Fruit fly (Drosophila melanogaster): ENCODE measurements around the gene CG12516.

The CG12516 gene

dm6 chr3R:28297513-28297912 lies 6.9 kb downstream of the CG12516 start:
- TF ChIP-seq CG8159 (tag; optimal IDR thresholded peaks at IDR 0.05) (peak; percentile 4), gl (tag; optimal IDR thresholded peaks at IDR 0.05) (no peak)

dm6 chr3R:28293748-28294147 lies 10.7 kb downstream of the CG12516 start, which contains the start of gene UQCR-14L:
Gene UQCR-14L (plus strand): TSS chr3R:28294048.
- no peak for TF ChIP-seq gl (tag; optimal IDR thresholded peaks at IDR 0.05)
- TF ChIP-seq CG8159 (tag; optimal IDR thresholded peaks at IDR 0.05): no peak
- no peak for TF ChIP-seq Ets98B (GFP tag; IDR thresholded peaks at IDR 0.05)
- TF ChIP-seq CG4496 (GFP tag; IDR thresholded peaks at IDR 0.05): no peak

- TF ChIP-seq EcR (GFP tag; optimal IDR thresholded peaks at IDR 0.05) (no peak), CG15710 (tag; optimal IDR thresholded peaks at IDR 0.05) (no peak), CG10348 (GFP tag; IDR thresholded peaks at IDR 0.05) (no peak), Pif1B (GFP tag; optimal IDR thresholded peaks at IDR 0.05) (no peak), Pif1A (GFP tag; optimal IDR thresholded peaks at IDR 0.05) (no peak), CG12605 (GFP tag; IDR thresholded peaks at IDR 0.05) (no peak), CG32121 (GFP tag; IDR thresholded peaks at IDR 0.05) (no peak), CG14655 (GFP tag; optimal IDR thresholded peaks at IDR 0.05) (no peak), CG34367 (tag; optimal IDR thresholded peaks at IDR 0.05) (no peak), rn (GFP tag; IDR thresholded peaks at IDR 0.05) (no peak), CG13204 (GFP tag; optimal IDR thresholded peaks at IDR 0.05) (no peak), Ets98B (GFP tag; IDR thresholded peaks at IDR 0.05) (no peak), gl (tag; optimal IDR thresholded peaks at IDR 0.05) (no peak), CG9948 (tag; optimal IDR thresholded peaks at IDR 0.05) (no peak), CG17806 (tag; optimal IDR thresholded peaks at IDR 0.05) (no peak), CG4496 (GFP tag; IDR thresholded peaks at IDR 0.05) (no peak), CG8159 (tag; optimal IDR thresholded peaks at IDR 0.05) (no peak), D1 (tag; optimal IDR thresholded peaks at IDR 0.05) (no peak), Snoo (tag; optimal IDR thresholded peaks at IDR 0.05) (no peak)
Measured at dm6 chr3R:28292498-28292897, 11.9 kb downstream of the CG12516 start, which contains the start of gene Mst98Cb. Gene Mst98Cb (plus strand): TSS chr3R:28292798.

- TF ChIP-seq CG12605 (GFP tag; IDR thresholded peaks at IDR 0.05) (no peak), CG34367 (tag; optimal IDR thresholded peaks at IDR 0.05) (no peak), CG14655 (GFP tag; optimal IDR thresholded peaks at IDR 0.05) (no peak)
Measured at dm6 chr3R:28291038-28291437, 13.4 kb downstream of the CG12516 start, which contains the start of gene Mst98Ca. Gene Mst98Ca (plus strand): TSS chr3R:28291338.

dm6 chr3R:28283419-28283818 lies 21.0 kb downstream of the CG12516 start, which contains the start of gene CG34437:
Gene CG34437 (plus strand): TSS chr3R:28283719.
- no peak for TF ChIP-seq CG10348 (GFP tag; IDR thresholded peaks at IDR 0.05)
- TF ChIP-seq rn (GFP tag; IDR thresholded peaks at IDR 0.05): no peak
- TF ChIP-seq CG32121 (GFP tag; IDR thresholded peaks at IDR 0.05): no peak
- no peak for TF ChIP-seq CG12605 (GFP tag; IDR thresholded peaks at IDR 0.05)
- no peak for TF ChIP-seq CG8301 (tag; optimal IDR thresholded peaks at IDR 0.05)
- TF ChIP-seq CG14655 (GFP tag; optimal IDR thresholded peaks at IDR 0.05): no peak
- TF ChIP-seq Snoo (tag; optimal IDR thresholded peaks at IDR 0.05): no peak
- TF ChIP-seq gl (tag; optimal IDR thresholded peaks at IDR 0.05): no peak
- no peak for TF ChIP-seq Ets98B (GFP tag; IDR thresholded peaks at IDR 0.05)
- no peak for TF ChIP-seq CG34367 (tag; optimal IDR thresholded peaks at IDR 0.05)
- TF ChIP-seq CG13204 (GFP tag; optimal IDR thresholded peaks at IDR 0.05): no peak

- no peak for TF ChIP-seq EcR (GFP tag; optimal IDR thresholded peaks at IDR 0.05)
- TF ChIP-seq Snoo (tag; optimal IDR thresholded peaks at IDR 0.05): no peak
- no peak for TF ChIP-seq CG10348 (GFP tag; IDR thresholded peaks at IDR 0.05)
- TF ChIP-seq fd96Ca (GFP tag; IDR thresholded peaks at IDR 0.05): no peak
- TF ChIP-seq CG12605 (GFP tag; IDR thresholded peaks at IDR 0.05): no peak
- TF ChIP-seq CG15710 (tag; optimal IDR thresholded peaks at IDR 0.05): no peak
- TF ChIP-seq CG8301 (tag; optimal IDR thresholded peaks at IDR 0.05): no peak
- TF ChIP-seq CG9948 (tag; optimal IDR thresholded peaks at IDR 0.05): no peak
- TF ChIP-seq Pif1B (GFP tag; optimal IDR thresholded peaks at IDR 0.05): no peak
- no peak for TF ChIP-seq gl (tag; optimal IDR thresholded peaks at IDR 0.05)
Measured at dm6 chr3R:28282280-28282679, 22.1 kb downstream of the CG12516 start, which contains the start of gene CG34436. Gene CG34436 (plus strand): TSS chr3R:28282580.

dm6 chr3R:28264673-28265072 lies 39.7 kb downstream of the CG12516 start, which contains the start of gene CG43124:
Gene CG43124 (minus strand): TSS chr3R:28264773.
- TF ChIP-seq Ets98B (GFP tag; IDR thresholded peaks at IDR 0.05): no peak
- TF ChIP-seq gl (tag; optimal IDR thresholded peaks at IDR 0.05): no peak
- TF ChIP-seq rn (GFP tag; IDR thresholded peaks at IDR 0.05): no peak
- TF ChIP-seq Snoo (tag; optimal IDR thresholded peaks at IDR 0.05): no peak
- no peak for TF ChIP-seq CG8159 (tag; optimal IDR thresholded peaks at IDR 0.05)
- TF ChIP-seq EcR (GFP tag; optimal IDR thresholded peaks at IDR 0.05): no peak
- no peak for TF ChIP-seq CG10348 (GFP tag; IDR thresholded peaks at IDR 0.05)
- TF ChIP-seq CG15710 (tag; optimal IDR thresholded peaks at IDR 0.05): no peak
- no peak for TF ChIP-seq CG17806 (tag; optimal IDR thresholded peaks at IDR 0.05)
- TF ChIP-seq CG9948 (tag; optimal IDR thresholded peaks at IDR 0.05): no peak
- TF ChIP-seq CG32121 (GFP tag; IDR thresholded peaks at IDR 0.05): no peak
- no peak for TF ChIP-seq fd96Ca (GFP tag; IDR thresholded peaks at IDR 0.05)
- TF ChIP-seq CG34367 (tag; optimal IDR thresholded peaks at IDR 0.05): no peak
- TF ChIP-seq CG14655 (GFP tag; optimal IDR thresholded peaks at IDR 0.05): no peak
- TF ChIP-seq CG13204 (GFP tag; optimal IDR thresholded peaks at IDR 0.05): no peak
- no peak for TF ChIP-seq CG4496 (GFP tag; IDR thresholded peaks at IDR 0.05)
- no peak for TF ChIP-seq Pif1B (GFP tag; optimal IDR thresholded peaks at IDR 0.05)
- TF ChIP-seq Pif1A (GFP tag; optimal IDR thresholded peaks at IDR 0.05): no peak
- TF ChIP-seq CG8301 (tag; optimal IDR thresholded peaks at IDR 0.05): no peak

Measured in whole organism, pupa.